Fruit fly (Drosophila melanogaster) whole organism, embryonic: ENCODE results near the gene CG4854.

Experiments
- Abd-B ChIP-seq: fragments of 200-800 bp; sonication (Bioruptor generic); optimal IDR thresholded peaks from 2 replicates; lab custom pipeline; 2018; ENCODE audit warnings: missing biosample characterization, mild to moderate bottlenecking, missing genetic modification characterization, moderate library complexity
- B-H1 ChIP-seq: fragments of 200-800 bp; sonication (Bioruptor generic); IDR thresholded peaks from 3 replicates; pipeline ENCODE4 v1.3.6; 2022; ENCODE audit warnings: missing biosample characterization, missing genetic modification characterization
- CG11560 ChIP-seq: fragments of 200-800 bp; sonication (Bioruptor generic); IDR thresholded peaks from 3 replicates; pipeline ENCODE4 v1.3.6; 2022; ENCODE audit warnings: missing biosample characterization, missing genetic modification characterization
- CG12236 ChIP-seq: fragments of 200-800 bp; sonication (Bioruptor generic); optimal IDR thresholded peaks from 2 replicates; lab custom pipeline; 2016; ENCODE audit warnings: missing biosample characterization, missing genetic modification characterization
- CG1233 ChIP-seq: fragments of 200-800 bp; sonication (Bioruptor generic); optimal IDR thresholded peaks from 4 replicates; lab custom pipeline; 2018; ENCODE audit warnings: missing biosample characterization, mild to moderate bottlenecking, missing genetic modification characterization
- CG12659 ChIP-seq: fragments of 200-800 bp; sonication (Bioruptor generic); optimal IDR thresholded peaks from 3 replicates; lab custom pipeline; 2017; ENCODE audit warnings: mild to moderate bottlenecking, missing biosample characterization, missing genetic modification reagents, missing genetic modification characterization
- CG13287 ChIP-seq: fragments of 200-800 bp; sonication (Bioruptor generic); IDR thresholded peaks from 2 replicates; pipeline ENCODE4 v1.3.6; 2022; ENCODE audit warnings: missing biosample characterization, missing genetic modification characterization; ENCODE audit not compliant: partially characterized antibody
- CG14050 ChIP-seq: fragments of 200-800 bp; sonication (Bioruptor generic); IDR thresholded peaks from 3 replicates; pipeline ENCODE4 v1.3.6; 2022; ENCODE audit warnings: missing biosample characterization, missing genetic modification characterization
- CG1529 ChIP-seq: fragments of 200-800 bp; sonication (Bioruptor generic); optimal IDR thresholded peaks from 3 replicates; lab custom pipeline; 2018; ENCODE audit warnings: missing biosample characterization, missing genetic modification characterization
- CG17328 ChIP-seq: fragments of 200-800 bp; sonication (Bioruptor generic); IDR thresholded peaks from 2 replicates; pipeline ENCODE4 v1.3.6; 2022; ENCODE audit warnings: missing biosample characterization, missing genetic modification characterization
- CG17385 ChIP-seq: fragments of 200-800 bp; sonication (Bioruptor generic); optimal IDR thresholded peaks from 3 replicates; lab custom pipeline; 2018; ENCODE audit warnings: missing biosample characterization, mild to moderate bottlenecking, missing genetic modification characterization
- CG17912 ChIP-seq: fragments of 200-800 bp; sonication (Bioruptor generic); optimal IDR thresholded peaks from 2 replicates; lab custom pipeline; 2018; ENCODE audit warnings: missing biosample characterization, mild to moderate bottlenecking, missing genetic modification characterization
- CG2202 ChIP-seq: fragments of 200-800 bp; sonication (Bioruptor generic); optimal IDR thresholded peaks from 2 replicates; lab custom pipeline; 2018; ENCODE audit warnings: missing biosample characterization, mild to moderate bottlenecking, missing genetic modification characterization
- CG30403 ChIP-seq: fragments of 200-800 bp; sonication (Bioruptor generic); optimal IDR thresholded peaks from 3 replicates; lab custom pipeline; 2016; ENCODE audit warnings: missing biosample characterization, missing genetic modification characterization
- CG3065 ChIP-seq: fragments of 200-800 bp; sonication (Bioruptor generic); optimal IDR thresholded peaks from 2 replicates; lab custom pipeline; 2016; ENCODE audit warnings: missing biosample characterization, missing genetic modification characterization
- CG6854 ChIP-seq: fragments of 200-800 bp; sonication (Bioruptor generic); optimal IDR thresholded peaks from 3 replicates; lab custom pipeline; 2017; ENCODE audit warnings: missing biosample characterization, mild to moderate bottlenecking, missing genetic modification characterization
- CG7271 ChIP-seq: fragments of 200-800 bp; sonication (Bioruptor generic); optimal IDR thresholded peaks from 2 replicates; lab custom pipeline; 2018; ENCODE audit warnings: missing biosample characterization, mild to moderate bottlenecking, missing genetic modification characterization, moderate library complexity
- CG8290 ChIP-seq, 3 experiments: fragments of 200-800 bp; sonication (Bioruptor generic); optimal IDR thresholded peaks; 2 replicates each; lab custom pipeline; 2016 to 2019; ENCODE audit warnings: missing biosample characterization in 3 of 3, missing genetic modification characterization in 3 of 3, mild to moderate bottlenecking in 2 of 3, moderate library complexity in 1 of 3
- CG8765 ChIP-seq: fragments of 200-800 bp; sonication (Bioruptor generic); IDR thresholded peaks from 2 replicates; pipeline ENCODE4 v1.3.6; 2022; ENCODE audit warnings: missing biosample characterization, missing genetic modification characterization
- CG9797 ChIP-seq: fragments of 200-800 bp; sonication (Bioruptor generic); optimal IDR thresholded peaks from 3 replicates; lab custom pipeline; 2018; ENCODE audit warnings: missing biosample characterization, mild to moderate bottlenecking, missing genetic modification characterization
- CG9817 ChIP-seq: fragments of 200-800 bp; sonication (Bioruptor generic); optimal IDR thresholded peaks from 2 replicates; lab custom pipeline; 2018; ENCODE audit warnings: missing biosample characterization, mild to moderate bottlenecking, missing genetic modification characterization, moderate library complexity
- Dref ChIP-seq: fragments of 200-800 bp; sonication (Bioruptor generic); IDR thresholded peaks from 2 replicates; pipeline ENCODE4 v1.3.6; 2022; ENCODE audit warnings: missing biosample characterization, missing genetic modification characterization
- Elba2 ChIP-seq: fragments of 200-800 bp; sonication (Bioruptor generic); optimal IDR thresholded peaks from 3 replicates; lab custom pipeline; 2016; ENCODE audit warnings: missing biosample characterization, missing genetic modification characterization
- HLH4C ChIP-seq: fragments of 200-800 bp; sonication (Bioruptor generic); IDR thresholded peaks from 3 replicates; pipeline ENCODE4 v1.3.6; 2022; ENCODE audit warnings: missing biosample characterization, missing genetic modification characterization; ENCODE audit not compliant: partially characterized antibody
- Hr51 ChIP-seq, 2 experiments: fragments of 200-800 bp; sonication (Bioruptor generic); optimal IDR thresholded peaks; 2 replicates in 1 of 2; 3 replicates in 1 of 2; lab custom pipeline; 2016 to 2018; ENCODE audit warnings: missing biosample characterization in 2 of 2, missing genetic modification characterization in 2 of 2, mild to moderate bottlenecking in 1 of 2, moderate library complexity in 1 of 2
- Lhr ChIP-seq: fragments of 200-800 bp; sonication (Bioruptor generic); optimal IDR thresholded peaks from 3 replicates; lab custom pipeline; 2017; ENCODE audit warnings: mild to moderate bottlenecking, missing biosample characterization, missing genetic modification reagents, missing genetic modification characterization
- Meics ChIP-seq: fragments of 200-800 bp; sonication (Bioruptor generic); optimal IDR thresholded peaks from 2 replicates; lab custom pipeline; 2017; ENCODE audit warnings: missing biosample characterization, mild to moderate bottlenecking, missing genetic modification characterization
- Oaz ChIP-seq: fragments of 200-800 bp; sonication (Bioruptor generic); IDR thresholded peaks from 2 replicates; pipeline ENCODE4 v1.3.6; 2022; ENCODE audit warnings: missing biosample characterization, missing genetic modification characterization
- Sin3A ChIP-seq: fragments of >200 bp; optimal IDR thresholded peaks from 2 replicates; lab custom pipeline; 2018
- Sox100B ChIP-seq: fragments of 200-800 bp; sonication (Bioruptor generic); optimal IDR thresholded peaks from 3 replicates; lab custom pipeline; 2018; ENCODE audit warnings: missing biosample characterization, mild to moderate bottlenecking, missing genetic modification characterization
- YL-1 ChIP-seq: fragments of 200-800 bp; sonication (Bioruptor generic); optimal IDR thresholded peaks from 3 replicates; lab custom pipeline; 2017; ENCODE audit warnings: missing biosample characterization, mild to moderate bottlenecking, missing genetic modification characterization
- ac ChIP-seq: fragments of 200-800 bp; sonication (Bioruptor generic); optimal IDR thresholded peaks from 3 replicates; lab custom pipeline; 2017; ENCODE audit warnings: missing biosample characterization, mild to moderate bottlenecking, missing genetic modification characterization
- ap ChIP-seq: fragments of 200-800 bp; sonication (Bioruptor generic); IDR thresholded peaks from 2 replicates; pipeline ENCODE4 v1.3.6; 2022; ENCODE audit warnings: missing biosample characterization, missing genetic modification characterization
- cato ChIP-seq: fragments of 200-800 bp; sonication (Bioruptor generic); optimal IDR thresholded peaks from 2 replicates; lab custom pipeline; 2016; ENCODE audit warnings: missing biosample characterization, missing genetic modification characterization, borderline replicate concordance
- cg ChIP-seq: fragments of 200-800 bp; sonication (Bioruptor generic); optimal IDR thresholded peaks from 3 replicates; lab custom pipeline; 2019; ENCODE audit warnings: missing biosample characterization, mild to moderate bottlenecking, missing genetic modification characterization, moderate library complexity
- chinmo ChIP-seq: fragments of 200-800 bp; sonication (Bioruptor generic); IDR thresholded peaks from 4 replicates; pipeline ENCODE4 v1.3.6; 2022; ENCODE audit warnings: missing biosample characterization, missing genetic modification characterization; ENCODE audit not compliant: partially characterized antibody
- chn ChIP-seq: fragments of 200-800 bp; sonication (Bioruptor generic); optimal IDR thresholded peaks from 2 replicates; lab custom pipeline; 2016; ENCODE audit warnings: missing biosample characterization, missing genetic modification characterization
- crol ChIP-seq: fragments of 200-800 bp; sonication (Bioruptor generic); IDR thresholded peaks from 2 replicates; pipeline ENCODE4 v1.3.6; 2022; ENCODE audit warnings: missing biosample characterization, missing genetic modification characterization
- dimm ChIP-seq: fragments of 200-800 bp; sonication (Bioruptor generic); IDR thresholded peaks from 2 replicates; pipeline ENCODE4 v1.3.6; 2022; ENCODE audit warnings: missing biosample characterization, missing genetic modification characterization
- emc ChIP-seq: fragments of 200-800 bp; sonication (Bioruptor generic); optimal IDR thresholded peaks from 2 replicates; lab custom pipeline; 2016; ENCODE audit warnings: missing biosample characterization, missing genetic modification characterization
- eyg ChIP-seq: fragments of 200-800 bp; sonication (Bioruptor generic); optimal IDR thresholded peaks from 3 replicates; lab custom pipeline; 2016; ENCODE audit warnings: missing biosample characterization, missing genetic modification characterization
- fd96Cb ChIP-seq: fragments of 200-800 bp; sonication (Bioruptor generic); optimal IDR thresholded peaks from 2 replicates; lab custom pipeline; 2018; ENCODE audit warnings: missing biosample characterization, mild to moderate bottlenecking, missing genetic modification characterization, moderate library complexity
- ftz-f1 ChIP-seq: fragments of 200-800 bp; sonication (Bioruptor generic); optimal IDR thresholded peaks from 2 replicates; lab custom pipeline; 2016; ENCODE audit warnings: missing biosample characterization, missing genetic modification characterization
- insv ChIP-seq, 2 experiments: fragments of 200-800 bp; sonication (Bioruptor generic); optimal IDR thresholded peaks; 3 replicates each; lab custom pipeline; 2016 to 2018; ENCODE audit warnings: missing biosample characterization in 2 of 2, missing genetic modification characterization in 2 of 2
- nau ChIP-seq: fragments of 200-800 bp; sonication (Bioruptor generic); optimal IDR thresholded peaks from 3 replicates; lab custom pipeline; 2017; ENCODE audit warnings: missing biosample characterization, mild to moderate bottlenecking, missing genetic modification characterization, missing genetic modification reagents
- nmo ChIP-seq: fragments of 200-800 bp; sonication (Bioruptor generic); optimal IDR thresholded peaks from 2 replicates; lab custom pipeline; 2018; ENCODE audit warnings: missing biosample characterization, mild to moderate bottlenecking, missing genetic modification characterization, moderate library complexity
- nom ChIP-seq: fragments of 200-800 bp; sonication (Bioruptor generic); optimal IDR thresholded peaks from 2 replicates; lab custom pipeline; 2017; ENCODE audit warnings: missing biosample characterization, missing genetic modification characterization, mild to moderate bottlenecking, moderate library complexity, missing genetic modification reagents
- wdn ChIP-seq: fragments of 200-800 bp; sonication (Bioruptor generic); IDR thresholded peaks from 2 replicates; pipeline ENCODE4 v1.3.6; 2022; ENCODE audit warnings: missing biosample characterization, missing genetic modification characterization
- wor ChIP-seq: fragments of 200-800 bp; sonication (Bioruptor generic); IDR thresholded peaks from 2 replicates; pipeline ENCODE4 v1.3.6; 2022; ENCODE audit warnings: missing biosample characterization, missing genetic modification characterization
- zf30C ChIP-seq: fragments of 200-800 bp; sonication (Bioruptor generic); optimal IDR thresholded peaks from 3 replicates; lab custom pipeline; 2018; ENCODE audit warnings: missing biosample characterization, mild to moderate bottlenecking, missing genetic modification characterization

The CG4854 gene

dm6 chr3R:19998418-19998817 lies 29.4 kb upstream of the CG4854 start (continued):
- TF ChIP-seq Hr51 (GFP tag; optimal IDR thresholded peaks at IDR 0.05; lab: Kevin White, UChicago) = peak in 1 of 2 experiments; percentile 68
- peak; percentile 62 for TF ChIP-seq CG12659 (GFP tag; lab: Kevin White, UChicago)
- peak; percentile 12 for TF ChIP-seq nau (GFP tag; lab: Kevin White, UChicago)
- peak; percentile 77 for TF ChIP-seq CG30403 (GFP tag; lab: Kevin White, UChicago)
- TF ChIP-seq Abd-B (GFP tag; lab: Kevin White, UChicago) = peak; percentile 53
- no peak for TF ChIP-seq Sin3A (lab: Kevin White, UChicago)
- TF ChIP-seq Lhr (GFP tag; lab: Kevin White, UChicago) = peak; percentile 32
- TF ChIP-seq wor = peak; percentile 72
- no peak for TF ChIP-seq ac
- peak; percentile 55 for TF ChIP-seq CG3065 (GFP tag; lab: Kevin White, UChicago)
- peak; percentile 13; the same call in 1 of the 2 replicates for TF ChIP-seq crol (GFP tag; lab: Robert Waterston, UW)
- peak; percentile 46 for TF ChIP-seq CG14050
- TF ChIP-seq cato (GFP tag; lab: Kevin White, UChicago) = peak; percentile 62
- no peak for TF ChIP-seq eyg
- 0 out of 2 replicates have a peak, but pooled peaks have one; percentile 41 for TF ChIP-seq Oaz (GFP tag; lab: Robert Waterston, UW)
- no peak for TF ChIP-seq insv (GFP tag; optimal IDR thresholded peaks at IDR 0.05; lab: Kevin White, UChicago)
- no peak for TF ChIP-seq CG11560 (tag; lab: Robert Waterston, UW)
- TF ChIP-seq ftz-f1 (GFP tag; lab: Kevin White, UChicago) = no peak
- no peak for TF ChIP-seq YL-1 (GFP tag; lab: Kevin White, UChicago)
- TF ChIP-seq Elba2 (GFP tag; lab: Kevin White, UChicago) = no peak
- TF ChIP-seq CG17385 (GFP tag; lab: Kevin White, UChicago) = peak; percentile 66
- TF ChIP-seq CG1529 (GFP tag; lab: Kevin White, UChicago) = peak; percentile 79
- no peak for TF ChIP-seq chinmo (GFP tag; lab: Robert Waterston, UW)
- no peak for TF ChIP-seq HLH4C (GFP tag; lab: Robert Waterston, UW)
- TF ChIP-seq CG7271 (tag; lab: Kevin White, UChicago) = no peak
- peak; percentile 64 for TF ChIP-seq CG2202 (tag; lab: Kevin White, UChicago)
- TF ChIP-seq dimm (GFP tag; lab: Robert Waterston, UW) = 0 out of 2 replicates have a peak, but pooled peaks have one; percentile 43
- TF ChIP-seq nom (GFP tag; lab: Kevin White, UChicago) = no peak
- TF ChIP-seq ap = peak; percentile 62
- no peak for TF ChIP-seq Dref (GFP tag; lab: Robert Waterston, UW)
- TF ChIP-seq CG17328 (GFP tag; lab: Robert Waterston, UW) = peak; percentile 87
- no peak for TF ChIP-seq zf30C
- peak; percentile 53 for TF ChIP-seq CG8290 (GFP tag; optimal IDR thresholded peaks at IDR 0.05; lab: Kevin White, UChicago)
- TF ChIP-seq CG8290 (tag; optimal IDR thresholded peaks at IDR 0.05; lab: Kevin White, UChicago) = peak in 1 of 2 experiments; percentile 50
- TF ChIP-seq CG8765 (GFP tag; lab: Robert Waterston, UW) = peak; percentile 66; the same call in 1 of the 2 replicates
- TF ChIP-seq Sox100B (GFP tag; lab: Kevin White, UChicago) = peak; percentile 60
- peak; percentile 51 for TF ChIP-seq Meics (GFP tag; lab: Kevin White, UChicago)
- TF ChIP-seq CG17912 (GFP tag; lab: Kevin White, UChicago) = no peak
- peak; percentile 10; the same call in 1 of the 2 replicates for TF ChIP-seq wdn (GFP tag; lab: Robert Waterston, UW)
- no peak for TF ChIP-seq cg (GFP tag; lab: Kevin White, UChicago)
- TF ChIP-seq CG1233 = peak; percentile 20
- no peak for TF ChIP-seq CG13287
- TF ChIP-seq CG9797 (GFP tag; lab: Kevin White, UChicago) = no peak
- TF ChIP-seq CG12236 = peak; percentile 64
- TF ChIP-seq emc (GFP tag; lab: Kevin White, UChicago) = no peak
- peak; percentile 68 for TF ChIP-seq chn (GFP tag; lab: Kevin White, UChicago)
- peak; percentile 74 for TF ChIP-seq nmo (GFP tag; lab: Kevin White, UChicago)
- TF ChIP-seq fd96Cb = peak; percentile 86
- peak; percentile 64 for TF ChIP-seq CG9817
- peak; percentile 66 for TF ChIP-seq B-H1 (GFP tag; lab: Robert Waterston, UW)
- no peak for TF ChIP-seq CG6854
